Fruit fly (Drosophila melanogaster) whole organism, adult: ENCODE data around the gene CG13398.

Experiments used
- CG11617 ChIP-seq: fragments of 200-800 bp; sonication (Bioruptor generic); optimal IDR thresholded peaks from 2 replicates; lab custom pipeline; 2017; ENCODE audit warnings: mild to moderate bottlenecking, missing biosample characterization, missing genetic modification reagents, missing genetic modification characterization
- CG1620 ChIP-seq: fragments of 200-800 bp; sonication (Bioruptor generic); optimal IDR thresholded peaks from 2 replicates; lab custom pipeline; 2016; ENCODE audit warnings: missing biosample characterization, missing genetic modification characterization
- CG7101 ChIP-seq: fragments of 200-800 bp; sonication (Bioruptor generic); optimal IDR thresholded peaks from 2 replicates; lab custom pipeline; 2018; ENCODE audit warnings: missing biosample characterization, mild to moderate bottlenecking, missing genetic modification characterization, moderate library complexity
- Hr96 ChIP-seq: fragments of 200-800 bp; sonication (Bioruptor generic); optimal IDR thresholded peaks from 2 replicates; lab custom pipeline; 2016; ENCODE audit warnings: missing biosample characterization, missing genetic modification characterization
- cic ChIP-seq: fragments of 200-800 bp; sonication (Bioruptor generic); optimal IDR thresholded peaks from 2 replicates; lab custom pipeline; 2017; ENCODE audit warnings: missing biosample characterization, mild to moderate bottlenecking, missing genetic modification characterization, moderate library complexity
- kay ChIP-seq: fragments of 200-800 bp; sonication (Bioruptor generic); peaks from one replicate; lab custom pipeline; 2016; ENCODE audit warnings: missing biosample characterization, missing genetic modification characterization, borderline replicate concordance
- pad ChIP-seq: fragments of 200-800 bp; sonication (Bioruptor generic); optimal IDR thresholded peaks from 3 replicates; lab custom pipeline; 2017; ENCODE audit warnings: missing biosample characterization, missing genetic modification characterization, mild to moderate bottlenecking, moderate library complexity, missing genetic modification reagents
- toe ChIP-seq: fragments of 200-800 bp; sonication (Bioruptor generic); optimal IDR thresholded peaks from 2 replicates; lab custom pipeline; 2016; ENCODE audit warnings: missing biosample characterization, missing genetic modification characterization

DNA sequence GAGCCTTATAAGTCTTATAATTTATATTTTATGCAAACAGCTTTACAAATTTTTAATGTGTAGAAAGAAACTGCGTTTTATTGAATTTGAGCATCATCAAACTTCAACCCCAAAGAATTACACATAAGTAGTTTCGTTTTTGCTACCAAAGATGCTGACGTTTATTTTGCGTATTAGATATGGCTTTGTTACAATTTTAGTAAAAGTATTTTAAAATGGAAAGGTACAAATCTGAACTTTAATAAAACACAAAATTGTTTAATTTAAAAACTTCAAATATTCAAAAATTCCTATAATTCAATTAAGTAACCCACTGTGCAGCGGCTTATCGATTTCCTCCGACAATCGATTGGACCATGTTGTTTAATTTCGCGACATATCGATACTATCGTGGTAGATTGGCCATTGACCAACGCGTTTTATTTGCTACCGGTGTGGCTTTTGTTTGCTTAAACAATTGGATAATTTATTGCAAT is 49.1 kb upstream of the CG13398 start, which contains the start of gene prg:
- TF ChIP-seq toe (GFP tag; lab: Kevin White, UChicago) (peak; percentile 76), cic (GFP tag; lab: Kevin White, UChicago) (peak; percentile 49), CG1620 (peak; percentile 41), pad (GFP tag; lab: Kevin White, UChicago) (peak; percentile 37), CG7101 (tag; lab: Kevin White, UChicago) (peak; percentile 64), kay (GFP tag; lab: Kevin White, UChicago) (peak; percentile 93), CG11617 (GFP tag; lab: Kevin White, UChicago) (peak; percentile 71), Hr96 (GFP tag; lab: Kevin White, UChicago) (peak; percentile 68)
